Fruit fly (Drosophila melanogaster): ENCODE results near the gene chas.

chas gene

dm6 chrX:17712995-17713739, 14.6 kb upstream of the chas start (continued):
- TF ChIP-seq sc (optimal IDR thresholded peaks at IDR 0.05) (no peak), sc (GFP tag; optimal IDR thresholded peaks at IDR 0.05) (peak; percentile 35), cas (GFP tag; IDR thresholded peaks at IDR 0.05) (no peak), crc (GFP tag; optimal IDR thresholded peaks at IDR 0.05) (no peak), Deaf1 (tag; optimal IDR thresholded peaks at IDR 0.05) (peak; percentile 36), CG7963 (GFP tag; IDR thresholded peaks at IDR 0.05; ENCODE audit: partially characterized antibody) (no peak), CG18619 (GFP tag; optimal IDR thresholded peaks at IDR 0.05) (peak; percentile 50), CG11560 (tag; IDR thresholded peaks at IDR 0.05) (no peak), CG18764 (GFP tag; optimal IDR thresholded peaks at IDR 0.05) (peak; percentile 21), sens-2 (GFP tag; IDR thresholded peaks at IDR 0.05) (no peak), br (optimal IDR thresholded peaks at IDR 0.05) (no peak), Dad (GFP tag; optimal IDR thresholded peaks at IDR 0.05) (no peak), CG8388 (GFP tag; optimal IDR thresholded peaks at IDR 0.05) (peak; percentile 38), onecut (GFP tag; IDR thresholded peaks at IDR 0.05) (peak; percentile 9; the same call in 1 of the 2 replicates), CG30431 (GFP tag; optimal IDR thresholded peaks at IDR 0.05) (peak; percentile 62), Drgx (GFP tag; IDR thresholded peaks at IDR 0.05) (peak; percentile 46), run (tag; optimal IDR thresholded peaks at IDR 0.05) (no peak), Med (GFP tag) (peak; percentile 45), CG15269 (tag; optimal IDR thresholded peaks at IDR 0.05) (peak; percentile 67), CG12942 (GFP tag; optimal IDR thresholded peaks at IDR 0.05) (no peak), Dek (tag; optimal IDR thresholded peaks at IDR 0.05) (no peak), Doc2 (GFP tag; IDR thresholded peaks at IDR 0.05) (no peak), CG6765 (GFP tag; optimal IDR thresholded peaks at IDR 0.05) (peak; percentile 22), CG34224 (GFP tag; IDR thresholded peaks at IDR 0.05; ENCODE audit: partially characterized antibody) (no peak), CG32767 (GFP tag; IDR thresholded peaks at IDR 0.05) (peak; percentile 42; the same call in 1 of the 2 replicates), Hr78 (GFP tag; optimal IDR thresholded peaks at IDR 0.05) (peak in 1 of 2 experiments; percentile 79), CG2120 (GFP tag; optimal IDR thresholded peaks at IDR 0.05) (no peak), NfI (GFP tag; optimal IDR thresholded peaks at IDR 0.05) (peak; percentile 33), CG42726 (GFP tag; IDR thresholded peaks at IDR 0.05; ENCODE audit: partially characterized antibody) (no peak), CG9609 (GFP tag; optimal IDR thresholded peaks at IDR 0.05) (no peak), Sox100B (GFP tag; optimal IDR thresholded peaks at IDR 0.05) (peak; percentile 72), sqz (GFP tag; optimal IDR thresholded peaks at IDR 0.05) (peak; percentile 24), CG11093 (GFP tag; IDR thresholded peaks at IDR 0.05) (no peak), odd (GFP tag; optimal IDR thresholded peaks at IDR 0.05) (peak; percentile 75), Gsc (GFP tag; IDR thresholded peaks at IDR 0.05) (no peak), CG1233 (GFP tag; optimal IDR thresholded peaks at IDR 0.05) (peak; percentile 38), E2f2 (GFP tag; IDR thresholded peaks at IDR 0.05) (no peak), Nf-YA (GFP tag; IDR thresholded peaks at IDR 0.05) (no peak), CG17186 (GFP tag; optimal IDR thresholded peaks at IDR 0.05) (no peak), CG6683 (GFP tag; optimal IDR thresholded peaks at IDR 0.05) (no peak), chn (GFP tag; optimal IDR thresholded peaks at IDR 0.05) (peak; percentile 1), CG3838 (GFP tag; optimal IDR thresholded peaks at IDR 0.05) (no peak), gfzf (GFP tag; optimal IDR thresholded peaks at IDR 0.05) (no peak), CG8765 (GFP tag; IDR thresholded peaks at IDR 0.05) (peak; percentile 53; the same call in 1 of the 2 replicates), nerfin-2 (GFP tag; IDR thresholded peaks at IDR 0.05; ENCODE audit: partially characterized antibody) (no peak), CG10543 (GFP tag; optimal IDR thresholded peaks at IDR 0.05) (no peak)

All from whole organism, embryonic.